Worm (Caenorhabditis elegans): ENCODE measurements around the gene nhr-258.
A peak's percentile ranks its signal among the peaks of the same experiment; 100 is the strongest.

nhr-258 gene

DNA sequence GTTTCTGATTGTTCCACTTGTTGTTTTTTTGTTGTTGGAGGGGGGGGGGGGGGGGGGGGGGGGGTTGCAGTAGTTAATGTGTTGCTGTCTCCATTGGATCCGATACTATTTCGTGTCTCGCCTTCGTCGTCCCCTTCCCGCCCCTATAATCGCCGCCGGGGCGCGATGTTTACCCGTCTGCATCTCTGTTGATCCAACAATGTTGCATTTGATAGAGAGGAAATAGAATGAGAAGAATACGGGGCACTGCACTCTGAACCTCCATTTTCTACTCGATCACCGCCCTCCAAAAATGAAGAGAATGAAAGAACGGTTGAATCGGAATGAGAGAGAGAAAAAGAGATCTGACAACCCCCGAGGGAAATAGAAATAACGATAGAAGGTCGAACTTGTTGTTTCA is 23.0 kb downstream of the nhr-258 start:
- TF ChIP-seq alr-1 (tag; optimal IDR thresholded peaks at IDR 0.05) (no peak), nhr-237 (tag; optimal IDR thresholded peaks at IDR 0.05) (no peak), R02D3.7 (tag; optimal IDR thresholded peaks at IDR 0.05) (no peak), aly-2 (tag; optimal IDR thresholded peaks at IDR 0.05) (no peak), ztf-4 (tag; optimal IDR thresholded peaks at IDR 0.05) (no peak), nhr-6 (tag; optimal IDR thresholded peaks at IDR 0.05) (peak; percentile 21), Y55F3AM.14 (GFP tag; optimal IDR thresholded peaks at IDR 0.05) (no peak), elt-1 (tag; optimal IDR thresholded peaks at IDR 0.05) (no peak), ztf-11 (tag; optimal IDR thresholded peaks at IDR 0.05) (no peak), ceh-16 (tag; optimal IDR thresholded peaks at IDR 0.05) (no peak), ztf-1 (GFP tag; conservative IDR thresholded peaks at IDR 0.05) (no peak), sem-4 (tag; optimal IDR thresholded peaks at IDR 0.05) (peak; percentile 5), ZK546.5 (tag; optimal IDR thresholded peaks at IDR 0.05) (no peak), lin-39 (tag; optimal IDR thresholded peaks at IDR 0.05) (no peak), elt-3 (tag; optimal IDR thresholded peaks at IDR 0.05) (no peak), unc-39 (tag; optimal IDR thresholded peaks at IDR 0.05) (no peak), egl-27 (tag; optimal IDR thresholded peaks at IDR 0.05) (no peak), C34F6.9 (tag; optimal IDR thresholded peaks at IDR 0.05) (no peak), nhr-21 (tag; optimal IDR thresholded peaks at IDR 0.05) (peak; percentile 21), nhr-129 (tag; optimal IDR thresholded peaks at IDR 0.05) (peak; percentile 22), lin-13 (GFP tag; optimal IDR thresholded peaks at IDR 0.05) (no peak), nhr-11 (tag; optimal IDR thresholded peaks at IDR 0.05) (no peak), nhr-10 (tag; optimal IDR thresholded peaks at IDR 0.05) (no peak), nhr-23 (tag; optimal IDR thresholded peaks at IDR 0.05) (no peak), unc-55 (GFP tag; optimal IDR thresholded peaks at IDR 0.05) (no peak), crh-2 (tag; optimal IDR thresholded peaks at IDR 0.05) (no peak), zag-1 (tag; optimal IDR thresholded peaks at IDR 0.05) (no peak), nhr-25 (tag; optimal IDR thresholded peaks at IDR 0.05) (peak; percentile 17), lin-11 (tag; optimal IDR thresholded peaks at IDR 0.05) (no peak), nhr-12 (tag; optimal IDR thresholded peaks at IDR 0.05) (no peak), snpc-4 (tag; optimal IDR thresholded peaks at IDR 0.05) (no peak), F13H6.1 (tag; optimal IDR thresholded peaks at IDR 0.05) (peak; percentile 16), ceh-82 (tag; optimal IDR thresholded peaks at IDR 0.05) (no peak), nhr-77 (tag; optimal IDR thresholded peaks at IDR 0.05) (no peak), fos-1 (tag; optimal IDR thresholded peaks at IDR 0.05) (peak; percentile 44), lsy-2 (tag; optimal IDR thresholded peaks at IDR 0.05) (no peak), sma-9 (GFP tag; optimal IDR thresholded peaks at IDR 0.05) (peak; percentile 65), sma-9 (tag; optimal IDR thresholded peaks at IDR 0.05) (no peak), dmd-4 (tag; optimal IDR thresholded peaks at IDR 0.05) (no peak), sma-3 (GFP tag; optimal IDR thresholded peaks at IDR 0.05) (peak; percentile 31), mbf-1 (tag; optimal IDR thresholded peaks at IDR 0.05) (no peak), skn-1 (tag; optimal IDR thresholded peaks at IDR 0.05) (no peak), unc-62 (GFP tag; optimal IDR thresholded peaks at IDR 0.05) (no peak), mdl-1 (tag; optimal IDR thresholded peaks at IDR 0.05) (no peak), peb-1 (tag; optimal IDR thresholded peaks at IDR 0.05) (no peak), gmeb-1 (tag; optimal IDR thresholded peaks at IDR 0.05) (no peak), blmp-1 (tag; optimal IDR thresholded peaks at IDR 0.05; ENCODE audit: insufficient read depth) (no peak), mab-5 (tag; optimal IDR thresholded peaks at IDR 0.05) (no peak), ama-1 (optimal IDR thresholded peaks at IDR 0.05) (no peak)

DNA sequence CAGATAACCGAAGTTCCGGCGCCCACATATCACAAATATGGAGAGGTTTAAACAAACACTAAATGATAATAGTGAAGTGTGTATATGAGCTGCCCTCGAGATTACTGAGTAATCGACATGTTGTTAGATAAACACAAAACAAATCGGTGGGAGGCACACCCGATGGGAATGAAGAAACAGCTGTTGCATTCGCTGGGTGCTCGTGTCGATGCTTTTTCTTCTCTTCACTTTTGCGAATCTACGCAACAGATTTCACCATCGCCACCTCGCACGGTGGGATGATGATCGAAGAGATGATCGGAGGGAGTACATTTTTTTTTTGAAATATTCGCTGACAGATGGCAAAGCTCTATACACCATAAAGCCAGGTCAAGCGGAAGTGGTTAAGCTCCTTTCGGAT is 23.5 kb downstream of the nhr-258 start:
- no peak for TF ChIP-seq ztf-4 (tag; optimal IDR thresholded peaks at IDR 0.05)
- peak; percentile 5 for TF ChIP-seq sma-9 (GFP tag; optimal IDR thresholded peaks at IDR 0.05)
- no peak for TF ChIP-seq sma-9 (tag; optimal IDR thresholded peaks at IDR 0.05)
- no peak for TF ChIP-seq R02D3.7 (tag; optimal IDR thresholded peaks at IDR 0.05)
- no peak for TF ChIP-seq ztf-11 (tag; optimal IDR thresholded peaks at IDR 0.05)
- TF ChIP-seq F13H6.1 (tag; optimal IDR thresholded peaks at IDR 0.05) = peak; percentile 30
- peak; percentile 45 for TF ChIP-seq nhr-129 (tag; optimal IDR thresholded peaks at IDR 0.05)

Data from whole organism, L2 larva.